Worm (Caenorhabditis elegans): ENCODE measurements around the gene Y67A10A.7.
"Not testable (repeated sequence)": the region's sequence is repeated elsewhere in the genome, so short reads cannot be mapped to it uniquely, and the experiment has no call there.

ce11 chrIV:14427395-14427794 lies 53.5 kb downstream of the Y67A10A.7 start, which contains the start of gene F55B11.5:
- not testable (repeated sequence) for TF ChIP-seq pha-2 (tag; optimal IDR thresholded peaks at IDR 0.05); che-1 (tag; optimal IDR thresholded peaks at IDR 0.05); unc-86 (tag; optimal IDR thresholded peaks at IDR 0.05); nhr-11 (tag; optimal IDR thresholded peaks at IDR 0.05); ama-1 (optimal IDR thresholded peaks at IDR 0.05); tbx-2 (tag; optimal IDR thresholded peaks at IDR 0.05); lim-6 (tag; optimal IDR thresholded peaks at IDR 0.05); rnt-1 (tag; optimal IDR thresholded peaks at IDR 0.05); pha-4 (tag; optimal IDR thresholded peaks at IDR 0.05); pag-3 (tag; optimal IDR thresholded peaks at IDR 0.05; ENCODE audit: borderline replicate concordance); hlh-6 (tag; optimal IDR thresholded peaks at IDR 0.05); ztf-16 (tag; optimal IDR thresholded peaks at IDR 0.05); hlh-30 (tag; optimal IDR thresholded peaks at IDR 0.05; ENCODE audit: insufficient read depth); sdc-2 (tag; optimal IDR thresholded peaks at IDR 0.05)

Data from whole organism, late embryonic.